In the genomic region with DNA sequence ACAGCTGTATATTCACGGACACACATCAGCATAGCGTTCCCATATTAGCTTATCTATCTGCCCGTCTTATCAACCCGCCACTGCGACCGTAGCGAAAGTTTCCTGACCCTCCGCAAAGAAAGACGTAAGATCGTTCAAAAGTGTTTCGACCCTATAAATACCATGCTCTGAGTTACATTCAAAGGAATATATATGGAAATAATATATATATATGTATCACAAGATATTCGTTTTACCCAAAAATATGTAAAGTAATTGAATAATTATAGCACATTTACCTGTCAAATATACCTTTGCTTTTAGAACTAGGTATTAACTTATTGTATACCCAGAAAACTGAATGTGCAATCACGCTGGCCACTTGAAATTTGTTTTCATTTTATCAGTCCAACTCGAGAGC, we compare ENCODE assay signal across 1 fruit fly cellular context.
TF ChIP-seq lines count a peak whose summit lies in the region.

No protein-coding gene starts in this region.

TF ChIP-seq in whole organism, embryonic, 481 proteins besides CTCF, POLR2A, EP300 and RAD21 (continued from another document and continues in another):
- TF ChIP-seq kah (GFP tag; optimal IDR thresholded peaks at IDR 0.05; lab: Kevin White, UChicago) (no peak), CG6689 (GFP tag; IDR thresholded peaks at IDR 0.05; lab: Robert Waterston, UW) (peak; percentile 39; the same call in 1 of the 2 replicates), ken (GFP tag; IDR thresholded peaks at IDR 0.05; lab: Robert Waterston, UW) (no peak), GATAe (GFP tag; conservative IDR thresholded peaks at IDR 0.05; lab: Robert Waterston, UW) (no peak), chif (GFP tag; optimal IDR thresholded peaks at IDR 0.05; lab: Kevin White, UChicago) (no peak), ara (GFP tag; IDR thresholded peaks at IDR 0.05; lab: Robert Waterston, UW) (peak; percentile 16; the same call in 1 of the 2 replicates), row (GFP tag; IDR thresholded peaks at IDR 0.05; lab: Robert Waterston, UW) (peak; percentile 52; the same call in 2 of the 3 replicates), CG18011 (GFP tag; optimal IDR thresholded peaks at IDR 0.05; lab: Kevin White, UChicago) (no peak), Hr39 (optimal IDR thresholded peaks at IDR 0.05; lab: Kevin White, UChicago) (no peak), CG11247 (GFP tag; IDR thresholded peaks at IDR 0.05; lab: Robert Waterston, UW) (no peak), Mad (GFP tag; optimal IDR thresholded peaks at IDR 0.05; lab: Kevin White, UChicago) (no peak), CG12942 (GFP tag; optimal IDR thresholded peaks at IDR 0.05; lab: Kevin White, UChicago) (no peak), gcm (GFP tag; optimal IDR thresholded peaks at IDR 0.05; lab: Kevin White, UChicago) (no peak), Xrp1 (GFP tag; IDR thresholded peaks at IDR 0.05; lab: Robert Waterston, UW) (peak; percentile 14; the same call in 1 of the 2 replicates), abd-A (tag; optimal IDR thresholded peaks at IDR 0.05; lab: Kevin White, UChicago) (no peak), PHDP (tag; optimal IDR thresholded peaks at IDR 0.05; lab: Kevin White, UChicago) (no peak), CG3281 (GFP tag; optimal IDR thresholded peaks at IDR 0.05; lab: Kevin White, UChicago) (no peak), nau (GFP tag; optimal IDR thresholded peaks at IDR 0.05; lab: Kevin White, UChicago) (no peak), CG14710 (tag; optimal IDR thresholded peaks at IDR 0.05; lab: Kevin White, UChicago) (no peak), sima (GFP tag; optimal IDR thresholded peaks at IDR 0.05; lab: Kevin White, UChicago) (no peak), CG17328 (GFP tag; IDR thresholded peaks at IDR 0.05; lab: Robert Waterston, UW) (no peak), MTF-1 (GFP tag; optimal IDR thresholded peaks at IDR 0.05; lab: Kevin White, UChicago; ENCODE audit: borderline replicate concordance) (no peak), CG33213 (GFP tag; optimal IDR thresholded peaks at IDR 0.05; lab: Kevin White, UChicago) (no peak), disco-r (GFP tag; optimal IDR thresholded peaks at IDR 0.05; lab: Kevin White, UChicago) (no peak), Oaz (GFP tag; IDR thresholded peaks at IDR 0.05; lab: Robert Waterston, UW) (no peak), CG32767 (GFP tag; IDR thresholded peaks at IDR 0.05; lab: Robert Waterston, UW) (no peak), CG13894 (tag; optimal IDR thresholded peaks at IDR 0.05; lab: Kevin White, UChicago) (no peak), CG12155 (GFP tag; optimal IDR thresholded peaks at IDR 0.05; lab: Kevin White, UChicago) (no peak), peb (GFP tag; IDR thresholded peaks at IDR 0.05; lab: Robert Waterston, UW) (no peak), CG15514 (GFP tag; optimal IDR thresholded peaks at IDR 0.05; lab: Kevin White, UChicago) (no peak), CG1529 (GFP tag; optimal IDR thresholded peaks at IDR 0.05; lab: Kevin White, UChicago) (no peak), Atf-2 (GFP tag; optimal IDR thresholded peaks at IDR 0.05; lab: Kevin White, UChicago) (no peak), HmgZ (tag; optimal IDR thresholded peaks at IDR 0.05; lab: Kevin White, UChicago) (no peak), CG6654 (GFP tag; optimal IDR thresholded peaks at IDR 0.05; lab: Kevin White, UChicago) (no peak), Camta (GFP tag; optimal IDR thresholded peaks at IDR 0.05; lab: Kevin White, UChicago) (no peak), cg (GFP tag; optimal IDR thresholded peaks at IDR 0.05; lab: Kevin White, UChicago) (no peak), CG4360 (GFP tag; IDR thresholded peaks at IDR 0.05; lab: Robert Waterston, UW) (no peak), chinmo (GFP tag; IDR thresholded peaks at IDR 0.05; lab: Robert Waterston, UW; ENCODE audit: partially characterized antibody) (no peak), so (GFP tag; IDR thresholded peaks at IDR 0.05; lab: Robert Waterston, UW) (no peak), HLH3B (GFP tag; IDR thresholded peaks at IDR 0.05; lab: Robert Waterston, UW) (no peak), CG2712 (tag; optimal IDR thresholded peaks at IDR 0.05; lab: Kevin White, UChicago) (peak; percentile 37), yki (optimal IDR thresholded peaks at IDR 0.05; lab: Kevin White, UChicago) (no peak), CG7556 (GFP tag; optimal IDR thresholded peaks at IDR 0.05; lab: Kevin White, UChicago) (no peak), Rx (GFP tag; IDR thresholded peaks at IDR 0.05; lab: Robert Waterston, UW) (no peak), trem (tag; optimal IDR thresholded peaks at IDR 0.05; lab: Kevin White, UChicago) (no peak), ash1 (GFP tag; optimal IDR thresholded peaks at IDR 0.05; lab: Kevin White, UChicago) (no peak), vfl (GFP tag; optimal IDR thresholded peaks at IDR 0.05; lab: Kevin White, UChicago) (no peak), HLH4C (GFP tag; IDR thresholded peaks at IDR 0.05; lab: Robert Waterston, UW; ENCODE audit: partially characterized antibody) (no peak), dmrt99B (tag; optimal IDR thresholded peaks at IDR 0.05; lab: Kevin White, UChicago) (peak; percentile 17), kay (GFP tag; optimal IDR thresholded peaks at IDR 0.05; lab: Kevin White, UChicago) (no peak), caup (GFP tag; optimal IDR thresholded peaks at IDR 0.05; lab: Kevin White, UChicago; ENCODE audit: severe bottlenecking) (no peak), CG4617 (GFP tag; optimal IDR thresholded peaks at IDR 0.05; lab: Kevin White, UChicago; ENCODE audit: borderline replicate concordance) (no peak), Hmr (GFP tag; optimal IDR thresholded peaks at IDR 0.05; lab: Kevin White, UChicago) (no peak), CG18619 (GFP tag; optimal IDR thresholded peaks at IDR 0.05; lab: Kevin White, UChicago) (no peak), dmrt11E (tag; optimal IDR thresholded peaks at IDR 0.05; lab: Kevin White, UChicago) (peak; percentile 8), Blimp-1 (GFP tag; optimal IDR thresholded peaks at IDR 0.05; lab: Kevin White, UChicago) (peak; percentile 13), CG6765 (GFP tag; optimal IDR thresholded peaks at IDR 0.05; lab: Kevin White, UChicago) (no peak), cad (GFP tag; optimal IDR thresholded peaks at IDR 0.05; lab: Kevin White, UChicago) (no peak), prd (optimal IDR thresholded peaks at IDR 0.05; lab: Kevin White, UChicago) (no peak), prd (GFP tag; IDR thresholded peaks at IDR 0.05; lab: Robert Waterston, UW) (peak; percentile 51; the same call in 2 of the 3 replicates), pho (GFP tag; optimal IDR thresholded peaks at IDR 0.05; lab: Kevin White, UChicago) (no peak), fru (optimal IDR thresholded peaks at IDR 0.05; lab: Kevin White, UChicago) (no peak), sr (GFP tag; IDR thresholded peaks at IDR 0.05; lab: Robert Waterston, UW) (no peak), CG7271 (tag; optimal IDR thresholded peaks at IDR 0.05; lab: Kevin White, UChicago) (no peak), CG13775 (GFP tag; optimal IDR thresholded peaks at IDR 0.05; lab: Kevin White, UChicago) (no peak), lab (GFP tag; optimal IDR thresholded peaks at IDR 0.05; lab: Kevin White, UChicago) (no peak), ERR (GFP tag; optimal IDR thresholded peaks at IDR 0.05; lab: Kevin White, UChicago) (no peak), fd96Cb (tag; optimal IDR thresholded peaks at IDR 0.05; lab: Kevin White, UChicago) (no peak), pros (GFP tag; optimal IDR thresholded peaks at IDR 0.05; lab: Kevin White, UChicago) (no peak), Atf3 (GFP tag; optimal IDR thresholded peaks at IDR 0.05; lab: Kevin White, UChicago) (no peak), Dll (GFP tag; IDR thresholded peaks at IDR 0.05; lab: Robert Waterston, UW; ENCODE audit: partially characterized antibody) (no peak), Mrtf (GFP tag; IDR thresholded peaks at IDR 0.05; lab: Robert Waterston, UW) (no peak), CG5245 (GFP tag; optimal IDR thresholded peaks at IDR 0.05; lab: Kevin White, UChicago) (no peak), vnd (GFP tag; IDR thresholded peaks at IDR 0.05; lab: Robert Waterston, UW; ENCODE audit: partially characterized antibody) (no peak), C15 (GFP tag; IDR thresholded peaks at IDR 0.05; lab: Robert Waterston, UW) (no peak), CG17361 (GFP tag; IDR thresholded peaks at IDR 0.05; lab: Robert Waterston, UW) (0 out of 3 replicates have a peak, but pooled peaks have one; percentile 8), sens-2 (GFP tag; IDR thresholded peaks at IDR 0.05; lab: Robert Waterston, UW) (no peak), Tbp (GFP tag; optimal IDR thresholded peaks at IDR 0.05; lab: Kevin White, UChicago) (no peak), NC2β (GFP tag; optimal IDR thresholded peaks at IDR 0.05; lab: Kevin White, UChicago) (no peak), CG6254 (GFP tag; optimal IDR thresholded peaks at IDR 0.05; lab: Kevin White, UChicago) (no peak), CG10979 (tag; optimal IDR thresholded peaks at IDR 0.05; lab: Kevin White, UChicago) (peak; percentile 15), CG18262 (tag; optimal IDR thresholded peaks at IDR 0.05; lab: Kevin White, UChicago) (peak; percentile 42), CkIIα-i1 (GFP tag; IDR thresholded peaks at IDR 0.05; lab: Robert Waterston, UW) (no peak), Rfx (GFP tag; IDR thresholded peaks at IDR 0.05; lab: Robert Waterston, UW) (peak; percentile 15; the same call in 1 of the 2 replicates), B-H2 (GFP tag; optimal IDR thresholded peaks at IDR 0.05; lab: Kevin White, UChicago) (no peak), slp2 (GFP tag; optimal IDR thresholded peaks at IDR 0.05; lab: Kevin White, UChicago) (no peak), repo (GFP tag; optimal IDR thresholded peaks at IDR 0.05; lab: Kevin White, UChicago) (no peak), CG6272 (GFP tag; IDR thresholded peaks at IDR 0.05; lab: Robert Waterston, UW) (no peak), phol (tag; optimal IDR thresholded peaks at IDR 0.05; lab: Kevin White, UChicago) (peak; percentile 8), ATbp (GFP tag; optimal IDR thresholded peaks at IDR 0.05; lab: Kevin White, UChicago) (no peak), Bteb2 (GFP tag; optimal IDR thresholded peaks at IDR 0.05; lab: Kevin White, UChicago) (no peak), H2.0 (GFP tag; IDR thresholded peaks at IDR 0.05; lab: Robert Waterston, UW) (no peak), Hr78 (GFP tag; optimal IDR thresholded peaks at IDR 0.05; lab: Kevin White, UChicago) (peak in 1 of 2 experiments; percentile 19), CrebB (tag; optimal IDR thresholded peaks at IDR 0.05; lab: Kevin White, UChicago) (no peak), CG14441 (GFP tag; IDR thresholded peaks at IDR 0.05; lab: Robert Waterston, UW) (no peak), CG1832 (GFP tag; optimal IDR thresholded peaks at IDR 0.05; lab: Kevin White, UChicago) (no peak), dysf (GFP tag; IDR thresholded peaks at IDR 0.05; lab: Robert Waterston, UW) (0 out of 3 replicates have a peak, but pooled peaks have one; percentile 28), CG7372 (GFP tag; IDR thresholded peaks at IDR 0.05; lab: Robert Waterston, UW) (no peak), CG11093 (GFP tag; IDR thresholded peaks at IDR 0.05; lab: Robert Waterston, UW) (no peak), CG11695 (GFP tag; IDR thresholded peaks at IDR 0.05; lab: Robert Waterston, UW) (no peak), CG4328 (GFP tag; optimal IDR thresholded peaks at IDR 0.05; lab: Kevin White, UChicago) (no peak), ato (GFP tag; IDR thresholded peaks at IDR 0.05; lab: Robert Waterston, UW; ENCODE audit: partially characterized antibody) (no peak), fd3F (GFP tag; optimal IDR thresholded peaks at IDR 0.05; lab: Kevin White, UChicago) (no peak), rib (GFP tag; IDR thresholded peaks at IDR 0.05; lab: Robert Waterston, UW) (no peak), Kr (GFP tag; optimal IDR thresholded peaks at IDR 0.05; lab: Kevin White, UChicago) (no peak), seq (GFP tag; IDR thresholded peaks at IDR 0.05; lab: Robert Waterston, UW) (no peak), CG11085 (GFP tag; IDR thresholded peaks at IDR 0.05; lab: Robert Waterston, UW) (no peak), CG32772 (GFP tag; IDR thresholded peaks at IDR 0.05; lab: Robert Waterston, UW) (no peak), stc (GFP tag; IDR thresholded peaks at IDR 0.05; lab: Robert Waterston, UW) (0 out of 2 replicates have a peak, but pooled peaks have one; percentile 34), nerfin-2 (GFP tag; IDR thresholded peaks at IDR 0.05; lab: Robert Waterston, UW; ENCODE audit: partially characterized antibody) (no peak), grn (GFP tag; optimal IDR thresholded peaks at IDR 0.05; lab: Kevin White, UChicago) (no peak), croc (GFP tag; conservative IDR thresholded peaks at IDR 0.05; lab: Robert Waterston, UW) (no peak), Taf1 (GFP tag; IDR thresholded peaks at IDR 0.05; lab: Robert Waterston, UW) (no peak), Hsf (GFP tag; optimal IDR thresholded peaks at IDR 0.05; lab: Kevin White, UChicago) (no peak), inv (GFP tag; IDR thresholded peaks at IDR 0.05; lab: Robert Waterston, UW; ENCODE audit: partially characterized antibody) (no peak), CG2889 (GFP tag; IDR thresholded peaks at IDR 0.05; lab: Robert Waterston, UW) (no peak), Sox102F (GFP tag; optimal IDR thresholded peaks at IDR 0.05; lab: Kevin White, UChicago) (peak; percentile 9), Gsc (GFP tag; IDR thresholded peaks at IDR 0.05; lab: Robert Waterston, UW) (no peak), nmo (GFP tag; optimal IDR thresholded peaks at IDR 0.05; lab: Kevin White, UChicago) (peak; percentile 33), Opbp (GFP tag; IDR thresholded peaks at IDR 0.05; lab: Robert Waterston, UW; ENCODE audit: partially characterized antibody) (no peak), Six4 (GFP tag; optimal IDR thresholded peaks at IDR 0.05; lab: Kevin White, UChicago) (no peak), Stat92E (GFP tag; optimal IDR thresholded peaks at IDR 0.05; lab: Kevin White, UChicago) (no peak), CG17359 (tag; optimal IDR thresholded peaks at IDR 0.05; lab: Kevin White, UChicago) (no peak), CG13287 (GFP tag; IDR thresholded peaks at IDR 0.05; lab: Robert Waterston, UW; ENCODE audit: partially characterized antibody) (no peak), CG16863 (GFP tag; optimal IDR thresholded peaks at IDR 0.05; lab: Kevin White, UChicago) (no peak), CG17802 (tag; optimal IDR thresholded peaks at IDR 0.05; lab: Kevin White, UChicago) (no peak), MBD-R2 (GFP tag; IDR thresholded peaks at IDR 0.05; lab: Robert Waterston, UW) (no peak), CG34422 (GFP tag; IDR thresholded peaks at IDR 0.05; lab: Robert Waterston, UW) (no peak), CG10209 (GFP tag; optimal IDR thresholded peaks at IDR 0.05; lab: Kevin White, UChicago) (no peak), kni (GFP tag; optimal IDR thresholded peaks at IDR 0.05; lab: Kevin White, UChicago) (no peak), ase (GFP tag; IDR thresholded peaks at IDR 0.05; lab: Robert Waterston, UW) (no peak), CG2129 (GFP tag; IDR thresholded peaks at IDR 0.05; lab: Robert Waterston, UW; ENCODE audit: partially characterized antibody) (no peak)
